Fruit fly (Drosophila melanogaster): ENCODE measurements around the gene Atpalpha.

DNA sequence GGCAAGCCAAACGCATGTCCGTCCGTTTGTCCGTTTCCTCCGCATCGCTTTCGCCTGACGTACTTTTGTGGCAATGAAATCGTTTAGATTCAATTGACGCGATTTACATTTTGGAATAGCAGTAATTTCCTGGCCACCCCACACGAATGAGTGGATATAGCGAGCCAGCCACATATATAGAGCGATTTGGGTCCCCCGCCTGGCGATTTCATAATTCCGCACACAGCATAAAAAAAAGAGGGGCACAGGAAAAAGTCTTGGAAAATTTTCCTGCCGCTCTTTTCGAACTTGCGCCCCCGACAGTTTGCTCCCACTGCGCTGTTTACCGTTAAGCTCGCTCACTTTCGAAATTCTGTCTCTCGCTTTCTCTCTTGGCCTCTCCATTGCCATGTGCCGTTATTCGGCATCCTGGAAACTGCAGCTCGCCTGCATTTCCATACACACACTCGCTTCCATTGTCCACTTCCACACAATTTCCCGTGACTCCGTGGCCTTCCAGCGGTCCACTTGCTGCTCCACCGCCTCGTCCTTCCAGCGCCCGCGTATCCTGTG is 10.2 kb downstream of the Atpalpha start:
- TF ChIP-seq CG7045 (GFP tag; optimal IDR thresholded peaks at IDR 0.05) (no peak), cnc (optimal IDR thresholded peaks at IDR 0.05) (no peak), pad (GFP tag; optimal IDR thresholded peaks at IDR 0.05) (peak; percentile 89), toe (GFP tag; optimal IDR thresholded peaks at IDR 0.05) (no peak), CG11617 (GFP tag; optimal IDR thresholded peaks at IDR 0.05) (no peak), cic (GFP tag; optimal IDR thresholded peaks at IDR 0.05) (no peak)
